Fruit fly (Drosophila melanogaster): ENCODE results near the gene RpS13.

The RpS13 gene

DNA sequence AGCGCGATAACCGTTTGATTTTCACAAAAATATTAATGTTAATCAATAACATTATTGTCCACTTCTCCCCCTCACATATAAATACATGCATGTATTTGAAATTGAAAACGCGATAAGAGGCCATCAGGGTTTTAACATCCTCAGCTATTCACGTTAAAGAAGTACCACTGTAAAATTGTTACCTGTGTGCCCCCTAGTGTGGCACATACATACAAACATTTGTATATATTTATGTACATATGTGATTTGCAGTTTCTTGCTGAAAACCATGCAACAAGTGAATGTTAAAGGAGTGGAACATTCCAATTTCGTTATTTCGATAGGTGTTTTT, 1.5 kb downstream of the RpS13 start (continued):
- TF ChIP-seq Deaf1 (tag; optimal IDR thresholded peaks at IDR 0.05) (no peak), Gsc (GFP tag; IDR thresholded peaks at IDR 0.05) (no peak), Lhr (GFP tag; optimal IDR thresholded peaks at IDR 0.05) (no peak), Bgb (GFP tag; IDR thresholded peaks at IDR 0.05; ENCODE audit: partially characterized antibody) (no peak), CG7745 (tag; optimal IDR thresholded peaks at IDR 0.05) (no peak), crol (GFP tag; IDR thresholded peaks at IDR 0.05) (no peak), ind (GFP tag; optimal IDR thresholded peaks at IDR 0.05) (no peak), sd (tag; optimal IDR thresholded peaks at IDR 0.05) (no peak), Pdp1 (GFP tag; optimal IDR thresholded peaks at IDR 0.05) (no peak), lov (optimal IDR thresholded peaks at IDR 0.05) (no peak), lov (GFP tag; IDR thresholded peaks at IDR 0.05) (no peak), CG14710 (tag; optimal IDR thresholded peaks at IDR 0.05) (no peak), Elba2 (GFP tag; optimal IDR thresholded peaks at IDR 0.05) (peak; percentile 63), ssp (GFP tag; IDR thresholded peaks at IDR 0.05) (no peak), CG10274 (GFP tag; optimal IDR thresholded peaks at IDR 0.05) (no peak), CG3838 (GFP tag; optimal IDR thresholded peaks at IDR 0.05) (no peak), NC2α (GFP tag; optimal IDR thresholded peaks at IDR 0.05) (no peak), exex (tag; optimal IDR thresholded peaks at IDR 0.05) (peak; percentile 5), H15 (GFP tag; IDR thresholded peaks at IDR 0.05) (no peak), Ada2b (GFP tag; IDR thresholded peaks at IDR 0.05) (no peak), ato (GFP tag; IDR thresholded peaks at IDR 0.05; ENCODE audit: partially characterized antibody) (no peak), crc (GFP tag; optimal IDR thresholded peaks at IDR 0.05) (no peak), CG12299 (tag; optimal IDR thresholded peaks at IDR 0.05) (no peak), CG17912 (GFP tag; optimal IDR thresholded peaks at IDR 0.05) (no peak), tap (tag; optimal IDR thresholded peaks at IDR 0.05) (no peak), CG18011 (GFP tag; optimal IDR thresholded peaks at IDR 0.05) (no peak), CG8765 (GFP tag; IDR thresholded peaks at IDR 0.05) (0 out of 2 replicates have a peak, but pooled peaks have one; percentile 9), Spps (tag; optimal IDR thresholded peaks at IDR 0.05) (no peak), corto (GFP tag; optimal IDR thresholded peaks at IDR 0.05) (no peak), nmo (GFP tag; optimal IDR thresholded peaks at IDR 0.05) (no peak), gro (GFP tag; optimal IDR thresholded peaks at IDR 0.05) (no peak), dpn (GFP tag; optimal IDR thresholded peaks at IDR 0.05) (no peak), nerfin-1 (tag; optimal IDR thresholded peaks at IDR 0.05) (no peak), CG10654 (GFP tag; optimal IDR thresholded peaks at IDR 0.05) (no peak), Dip3 (GFP tag; optimal IDR thresholded peaks at IDR 0.05) (no peak)

DNA sequence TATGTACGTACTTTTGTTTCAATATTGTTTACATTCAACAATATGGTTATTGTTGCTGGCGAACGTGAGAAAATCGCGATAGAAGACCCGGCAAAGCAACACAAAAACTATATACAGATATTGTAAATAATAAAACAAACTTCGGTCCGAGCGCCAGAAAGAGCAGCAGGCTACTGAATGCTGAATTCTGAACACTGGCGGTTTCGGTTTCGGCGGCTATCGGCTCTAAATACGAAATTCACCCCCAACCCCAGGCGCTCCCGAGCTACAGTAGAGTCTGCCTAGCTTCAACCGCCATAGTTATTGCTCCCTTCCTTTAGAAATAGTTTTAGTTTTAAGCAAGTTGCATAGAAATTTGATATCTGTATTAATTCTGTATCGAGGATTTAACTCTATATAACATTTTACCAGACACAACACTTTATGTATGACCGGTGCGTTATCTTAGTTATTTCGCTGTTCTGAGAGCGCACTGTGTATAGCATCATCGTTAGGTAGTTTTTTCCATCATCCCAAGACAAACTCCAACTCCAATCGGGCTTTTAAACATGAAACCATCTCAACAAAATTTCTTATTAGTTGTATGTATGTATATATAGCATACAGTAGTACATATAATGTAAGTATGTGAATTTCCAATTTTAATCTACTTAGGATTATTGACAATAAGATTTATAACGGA, 2.0 kb downstream of the RpS13 start, which contains the start of gene CG7627:
Gene CG7627, minus strand, starts transcription at position 197 of the 682 bp plus-strand sequence.
- peak; percentile 70 for TF ChIP-seq Poxn (GFP tag; IDR thresholded peaks at IDR 0.05)
- peak; percentile 69 for TF ChIP-seq Taf1 (GFP tag; IDR thresholded peaks at IDR 0.05)
- TF ChIP-seq exex (tag; optimal IDR thresholded peaks at IDR 0.05), result peak; percentile 77
- TF ChIP-seq CG1832 (GFP tag; optimal IDR thresholded peaks at IDR 0.05), result no peak
- TF ChIP-seq Hmr (GFP tag; optimal IDR thresholded peaks at IDR 0.05), result peak; percentile 84
- TF ChIP-seq CG1529 (GFP tag; optimal IDR thresholded peaks at IDR 0.05), result peak; percentile 20
- TF ChIP-seq CG9215 (GFP tag; IDR thresholded peaks at IDR 0.05), result peak; percentile 69
- TF ChIP-seq usp (GFP tag; optimal IDR thresholded peaks at IDR 0.05), result no peak
- peak; percentile 81 for TF ChIP-seq CG17361 (GFP tag; IDR thresholded peaks at IDR 0.05)
- peak; percentile 65 for TF ChIP-seq CG10267 (tag; optimal IDR thresholded peaks at IDR 0.05)
- peak; percentile 47 for TF ChIP-seq Camta (GFP tag; optimal IDR thresholded peaks at IDR 0.05)
- TF ChIP-seq corto (GFP tag; optimal IDR thresholded peaks at IDR 0.05), result no peak
- TF ChIP-seq zf30C (GFP tag; optimal IDR thresholded peaks at IDR 0.05), result no peak
- TF ChIP-seq CG10565 (GFP tag; optimal IDR thresholded peaks at IDR 0.05), result no peak
- TF ChIP-seq CkIIα-i1 (GFP tag; IDR thresholded peaks at IDR 0.05), result 0 out of 2 replicates have a peak, but pooled peaks have one; percentile 37
- TF ChIP-seq CG18764 (GFP tag; optimal IDR thresholded peaks at IDR 0.05), result no peak
- peak; percentile 3 for TF ChIP-seq grn (GFP tag; optimal IDR thresholded peaks at IDR 0.05)
- TF ChIP-seq CG3163 (GFP tag; optimal IDR thresholded peaks at IDR 0.05), result peak; percentile 40
- TF ChIP-seq hkb (optimal IDR thresholded peaks at IDR 0.05), result no peak
- TF ChIP-seq hkb (GFP tag; IDR thresholded peaks at IDR 0.05), result peak; percentile 84

All from whole organism, embryonic.